ENCODE assay signal across 6 fruit fly cellular contexts in genomic region chr3L:7947880-7948286, dm6.
TF ChIP-seq lines count a peak whose summit lies in the region.

Gene exex (plus strand): TSS chr3L:7948186.

- no peak for TF ChIP-seq CTCF in whole organism, embryonic (GFP tag; optimal IDR thresholded peaks at IDR 0.05; lab: Kevin White, UChicago)

TF ChIP-seq in whole organism, 6 proteins besides CTCF, POLR2A, EP300 and RAD21:
- TF ChIP-seq EcR (GFP tag; optimal IDR thresholded peaks at IDR 0.05; lab: Kevin White, UChicago) (no peak), usp (GFP tag; optimal IDR thresholded peaks at IDR 0.05; lab: Kevin White, UChicago) (no peak), CG8478 (optimal IDR thresholded peaks at IDR 0.05; lab: Kevin White, UChicago) (peak; percentile 17)
TF ChIP-seq in whole organism: peak in this region for 1.

TF ChIP-seq in whole organism, adult, 20 proteins besides CTCF, POLR2A, EP300 and RAD21:
- peak; percentile 35 for TF ChIP-seq Mnt (GFP tag; optimal IDR thresholded peaks at IDR 0.05; lab: Kevin White, UChicago)
- no peak for TF ChIP-seq CG7045 (GFP tag; optimal IDR thresholded peaks at IDR 0.05; lab: Kevin White, UChicago)

TF ChIP-seq in whole organism, embryonic, 481 proteins besides CTCF, POLR2A, EP300 and RAD21 (continues in another document):
- TF ChIP-seq HmgZ (tag; optimal IDR thresholded peaks at IDR 0.05; lab: Kevin White, UChicago) (peak; percentile 48), sna (GFP tag; IDR thresholded peaks at IDR 0.05; lab: Robert Waterston, UW; ENCODE audit: partially characterized antibody) (peak; percentile 44; the same call in 1 of the 2 replicates), cg (GFP tag; optimal IDR thresholded peaks at IDR 0.05; lab: Kevin White, UChicago) (peak; percentile 27), Jarid2 (GFP tag; optimal IDR thresholded peaks at IDR 0.05; lab: Kevin White, UChicago) (peak; percentile 84), Med (GFP tag; lab: Kevin White, UChicago) (peak; percentile 73), seq (GFP tag; IDR thresholded peaks at IDR 0.05; lab: Robert Waterston, UW) (peak; percentile 81), CoRest (tag; optimal IDR thresholded peaks at IDR 0.05; lab: Kevin White, UChicago) (peak; percentile 25), Pdp1 (GFP tag; optimal IDR thresholded peaks at IDR 0.05; lab: Kevin White, UChicago) (peak in 1 of 2 experiments; percentile 68), Ets65A (GFP tag; lab: Kevin White, UChicago) (peak; percentile 64), lmd (GFP tag; IDR thresholded peaks at IDR 0.05; lab: Robert Waterston, UW) (no peak), hkb (optimal IDR thresholded peaks at IDR 0.05; lab: Kevin White, UChicago) (no peak), hkb (GFP tag; IDR thresholded peaks at IDR 0.05; lab: Robert Waterston, UW) (peak; percentile 32; the same call in 1 of the 2 replicates), CG1832 (GFP tag; optimal IDR thresholded peaks at IDR 0.05; lab: Kevin White, UChicago) (peak; percentile 89), Stat92E (GFP tag; optimal IDR thresholded peaks at IDR 0.05; lab: Kevin White, UChicago) (peak in 1 of 3 experiments; percentile 82), amos (GFP tag; IDR thresholded peaks at IDR 0.05; lab: Robert Waterston, UW; ENCODE audit: partially characterized antibody) (peak; percentile 17; the same call in 1 of the 2 replicates), CG4424 (GFP tag; optimal IDR thresholded peaks at IDR 0.05; lab: Kevin White, UChicago) (no peak), zen (tag; optimal IDR thresholded peaks at IDR 0.05; lab: Kevin White, UChicago) (peak; percentile 88), nau (GFP tag; optimal IDR thresholded peaks at IDR 0.05; lab: Kevin White, UChicago) (no peak), fd64A (GFP tag; optimal IDR thresholded peaks at IDR 0.05; lab: Kevin White, UChicago) (no peak), grn (GFP tag; optimal IDR thresholded peaks at IDR 0.05; lab: Kevin White, UChicago) (peak; percentile 58), gcm (GFP tag; optimal IDR thresholded peaks at IDR 0.05; lab: Kevin White, UChicago) (peak; percentile 67)

TF ChIP-seq in whole organism, prepupa, 60 proteins besides CTCF, POLR2A, EP300 and RAD21:
- TF ChIP-seq CG8632 (GFP tag; optimal IDR thresholded peaks at IDR 0.05; lab: Kevin White, UChicago) (no peak), vri (GFP tag; optimal IDR thresholded peaks at IDR 0.05; lab: Kevin White, UChicago) (peak; percentile 34), Eip78C (GFP tag; lab: Kevin White, UChicago) (peak; percentile 51), Hr39 (GFP tag; optimal IDR thresholded peaks at IDR 0.05; lab: Kevin White, UChicago) (no peak), Sox14 (GFP tag; optimal IDR thresholded peaks at IDR 0.05; lab: Kevin White, UChicago) (peak; percentile 10), fkh (GFP tag; optimal IDR thresholded peaks at IDR 0.05; lab: Kevin White, UChicago) (peak; percentile 16)

TF ChIP-seq in whole organism, pupa, 21 proteins besides CTCF, POLR2A, EP300 and RAD21:
- peak; percentile 50 for TF ChIP-seq D1 (tag; optimal IDR thresholded peaks at IDR 0.05; lab: Kevin White, UChicago)
- no peak for TF ChIP-seq CG8159 (tag; optimal IDR thresholded peaks at IDR 0.05; lab: Kevin White, UChicago)
- TF ChIP-seq CG32121 (GFP tag; IDR thresholded peaks at IDR 0.05; lab: Robert Waterston, UW): no peak
- TF ChIP-seq CG14655 (GFP tag; optimal IDR thresholded peaks at IDR 0.05; lab: Kevin White, UChicago): no peak

TF ChIP-seq in whole organism, wandering third instar larva, 38 proteins besides CTCF, POLR2A, EP300 and RAD21:
- peak; percentile 53 for TF ChIP-seq Vsx2 (GFP tag; optimal IDR thresholded peaks at IDR 0.05; lab: Kevin White, UChicago; ENCODE audit: partially characterized antibody)
- TF ChIP-seq Dif (GFP tag; optimal IDR thresholded peaks at IDR 0.05; lab: Kevin White, UChicago; ENCODE audit: partially characterized antibody): peak; percentile 54
- no peak for TF ChIP-seq lola (GFP tag; optimal IDR thresholded peaks at IDR 0.05; lab: Kevin White, UChicago)
- no peak for TF ChIP-seq GATAd (GFP tag; optimal IDR thresholded peaks at IDR 0.05; lab: Kevin White, UChicago)
- TF ChIP-seq psq (GFP tag; optimal IDR thresholded peaks at IDR 0.05; lab: Kevin White, UChicago): no peak
- TF ChIP-seq sage (GFP tag; optimal IDR thresholded peaks at IDR 0.05; lab: Kevin White, UChicago): no peak
- TF ChIP-seq Dfd (GFP tag; optimal IDR thresholded peaks at IDR 0.05; lab: Kevin White, UChicago): no peak
- no peak for TF ChIP-seq foxo (GFP tag; optimal IDR thresholded peaks at IDR 0.05; lab: Kevin White, UChicago)
- no peak for TF ChIP-seq Sp1 (GFP tag; optimal IDR thresholded peaks at IDR 0.05; lab: Kevin White, UChicago)
- TF ChIP-seq CG9705 (GFP tag; optimal IDR thresholded peaks at IDR 0.05; lab: Kevin White, UChicago): no peak
- peak; percentile 39 for TF ChIP-seq h (GFP tag; optimal IDR thresholded peaks at IDR 0.05; lab: Kevin White, UChicago)
- peak in 1 of 2 experiments; percentile 59 for TF ChIP-seq dl (GFP tag; optimal IDR thresholded peaks at IDR 0.05; lab: Kevin White, UChicago; ENCODE audit: insufficient read depth in 1 of 2, partially characterized antibody in 2 of 2)
- peak; percentile 9 for TF ChIP-seq fru (GFP tag; optimal IDR thresholded peaks at IDR 0.05; lab: Kevin White, UChicago)
- no peak for TF ChIP-seq ey (GFP tag; optimal IDR thresholded peaks at IDR 0.05; lab: Kevin White, UChicago)
- no peak for TF ChIP-seq br (GFP tag; optimal IDR thresholded peaks at IDR 0.05; lab: Kevin White, UChicago)
TF ChIP-seq in whole organism, wandering third instar larva: peak in this region for 5.
